Fruit fly (Drosophila melanogaster) whole organism, adult: ENCODE data around the gene CG5910.
"Not testable (repeated sequence)": the region's sequence is repeated elsewhere in the genome, so short reads cannot be mapped to it uniquely, and the experiment has no call there.

ENCODE experiments used
- CG33017 ChIP-seq: fragments of 200-800 bp; sonication (Bioruptor generic); optimal IDR thresholded peaks from 2 replicates; lab custom pipeline; 2018; ENCODE audit warnings: missing biosample characterization, mild to moderate bottlenecking, missing genetic modification characterization, moderate library complexity
- CG5204 ChIP-seq: fragments of 200-800 bp; sonication (Bioruptor generic); optimal IDR thresholded peaks from 2 replicates; lab custom pipeline; 2016; ENCODE audit warnings: missing biosample characterization, missing genetic modification characterization
- CG7045 ChIP-seq: fragments of 200-800 bp; sonication (Bioruptor generic); optimal IDR thresholded peaks from 2 replicates; lab custom pipeline; 2017; ENCODE audit warnings: missing biosample characterization, mild to moderate bottlenecking, missing genetic modification characterization
- Mnt ChIP-seq: fragments of 200-800 bp; sonication (Bioruptor generic); optimal IDR thresholded peaks from 2 replicates; lab custom pipeline; 2016; ENCODE audit warnings: missing biosample characterization, mild to moderate bottlenecking, missing genetic modification characterization
- cic ChIP-seq: fragments of 200-800 bp; sonication (Bioruptor generic); optimal IDR thresholded peaks from 2 replicates; lab custom pipeline; 2017; ENCODE audit warnings: missing biosample characterization, mild to moderate bottlenecking, missing genetic modification characterization, moderate library complexity

The CG5910 gene

dm6 chr3L:20498204-20498603 lies 56.0 kb downstream of the CG5910 start:
- TF ChIP-seq CG5204 (GFP tag; lab: Kevin White, UChicago) (no peak), CG33017 (no peak), Mnt (GFP tag; lab: Kevin White, UChicago) (no peak), CG7045 (no peak)

DNA sequence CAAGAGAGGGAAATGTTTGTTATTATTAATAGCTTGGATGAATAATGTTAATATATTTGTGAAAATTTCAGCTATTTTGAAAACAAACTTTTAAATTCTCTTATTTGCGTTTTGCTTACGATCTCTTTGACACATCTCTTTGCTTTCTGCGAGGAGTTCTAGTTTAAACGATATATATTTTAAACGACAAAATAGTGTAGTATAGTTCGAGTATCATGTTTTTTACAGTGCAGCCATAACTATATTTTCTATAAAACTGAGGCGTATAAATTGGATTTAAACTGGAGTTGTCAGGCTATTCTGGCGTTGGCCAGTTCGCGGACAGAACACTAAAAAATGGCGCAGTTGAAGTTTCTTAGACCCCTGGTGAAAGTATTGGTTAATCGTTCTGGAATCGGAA lies 57.3 kb downstream of the CG5910 start, which contains the start of gene CG18281:
Gene CG18281, plus strand, starts transcription at position 301 of the 400 bp plus-strand sequence.
- not testable (repeated sequence) for TF ChIP-seq cic (GFP tag; lab: Kevin White, UChicago); CG7045; CG5204 (GFP tag; lab: Kevin White, UChicago)
